Fruit fly (Drosophila melanogaster) whole organism, embryonic: Measurements from ENCODE around the gene inaF-B.

Experiments
- Awh ChIP-seq: fragments of 200-800 bp; sonication (Bioruptor generic); IDR thresholded peaks from 2 replicates; pipeline ENCODE4, ENCODE4 v1.3.6; 2022; ENCODE audit warnings: missing biosample characterization, missing genetic modification characterization
- CG10274 ChIP-seq: fragments of 200-800 bp; sonication (Bioruptor generic); optimal IDR thresholded peaks from 3 replicates; lab custom pipeline; 2017; ENCODE audit warnings: missing biosample characterization, mild to moderate bottlenecking, missing genetic modification characterization
- CG10321 ChIP-seq: fragments of 200-800 bp; sonication (Bioruptor generic); IDR thresholded peaks from 2 replicates; pipeline ENCODE4 v1.3.6; 2022; ENCODE audit warnings: missing biosample characterization, missing genetic modification characterization
- CG12391 ChIP-seq: fragments of 200-800 bp; sonication (Bioruptor generic); optimal IDR thresholded peaks from 3 replicates; lab custom pipeline; 2018; ENCODE audit warnings: missing biosample characterization, mild to moderate bottlenecking, missing genetic modification characterization, moderate library complexity
- CG12942 ChIP-seq: fragments of 200-800 bp; sonication (Bioruptor generic); optimal IDR thresholded peaks from 3 replicates; lab custom pipeline; 2016; ENCODE audit warnings: missing biosample characterization, missing genetic modification characterization
- CG14441 ChIP-seq: fragments of 200-800 bp; sonication (Bioruptor generic); IDR thresholded peaks from 2 replicates; pipeline ENCODE4 v1.3.6; 2022; ENCODE audit warnings: missing biosample characterization, missing genetic modification characterization
- CG14667 ChIP-seq: fragments of 200-800 bp; sonication (Bioruptor generic); IDR thresholded peaks from 2 replicates; pipeline ENCODE4 v1.3.6; 2022; ENCODE audit warnings: missing biosample characterization, missing genetic modification characterization
- CG14860 ChIP-seq: fragments of 200-800 bp; sonication (Bioruptor generic); IDR thresholded peaks from 3 replicates; pipeline ENCODE4 v1.3.6; 2022; ENCODE audit warnings: missing biosample characterization, missing genetic modification characterization; ENCODE audit not compliant: partially characterized antibody
- CG15269 ChIP-seq: fragments of 200-800 bp; sonication (Bioruptor generic); optimal IDR thresholded peaks from 2 replicates; lab custom pipeline; 2018; ENCODE audit warnings: missing biosample characterization, mild to moderate bottlenecking, missing genetic modification characterization, moderate library complexity
- CG15479 ChIP-seq: fragments of 200-800 bp; sonication (Bioruptor generic); optimal IDR thresholded peaks from 3 replicates; lab custom pipeline; 2019; ENCODE audit warnings: missing biosample characterization, mild to moderate bottlenecking, missing genetic modification characterization, moderate library complexity
- CG15601 ChIP-seq: fragments of 200-800 bp; sonication (Bioruptor generic); optimal IDR thresholded peaks from 3 replicates; lab custom pipeline; 2019; ENCODE audit warnings: missing biosample characterization, mild to moderate bottlenecking, missing genetic modification characterization, moderate library complexity
- CG17361 ChIP-seq: fragments of 200-800 bp; sonication (Bioruptor generic); IDR thresholded peaks from 3 replicates; pipeline ENCODE4 v1.3.6; 2022; ENCODE audit warnings: missing biosample characterization, missing genetic modification characterization
- CG17385 ChIP-seq: fragments of 200-800 bp; sonication (Bioruptor generic); optimal IDR thresholded peaks from 3 replicates; lab custom pipeline; 2018; ENCODE audit warnings: missing biosample characterization, mild to moderate bottlenecking, missing genetic modification characterization
- CG17568 ChIP-seq: fragments of 200-800 bp; sonication (Bioruptor generic); optimal IDR thresholded peaks from 2 replicates; lab custom pipeline; 2018; ENCODE audit warnings: missing biosample characterization, mild to moderate bottlenecking, missing genetic modification characterization, moderate library complexity
- CG2202 ChIP-seq: fragments of 200-800 bp; sonication (Bioruptor generic); optimal IDR thresholded peaks from 2 replicates; lab custom pipeline; 2018; ENCODE audit warnings: missing biosample characterization, mild to moderate bottlenecking, missing genetic modification characterization
- CG3281 ChIP-seq: fragments of 200-800 bp; sonication (Bioruptor generic); optimal IDR thresholded peaks from 3 replicates; lab custom pipeline; 2017; ENCODE audit warnings: missing biosample characterization, mild to moderate bottlenecking, missing genetic modification characterization
- CG34224 ChIP-seq: fragments of 200-800 bp; sonication (Bioruptor generic); IDR thresholded peaks from 3 replicates; pipeline ENCODE4 v1.3.6; 2022; ENCODE audit warnings: missing biosample characterization, missing genetic modification characterization; ENCODE audit not compliant: partially characterized antibody
- CG4854 ChIP-seq: fragments of 200-800 bp; sonication (Bioruptor generic); optimal IDR thresholded peaks from 2 replicates; lab custom pipeline; 2016; ENCODE audit warnings: missing biosample characterization, missing genetic modification characterization, inconsistent platforms
- CG7839 ChIP-seq: fragments of 200-800 bp; sonication (Bioruptor generic); optimal IDR thresholded peaks from 3 replicates; lab custom pipeline; 2018; ENCODE audit warnings: missing biosample characterization, mild to moderate bottlenecking, missing genetic modification characterization, moderate library complexity
- CG7987 ChIP-seq: fragments of 200-800 bp; sonication (Bioruptor generic); optimal IDR thresholded peaks from 2 replicates; lab custom pipeline; 2018; ENCODE audit warnings: missing biosample characterization, mild to moderate bottlenecking, missing genetic modification characterization, moderate library complexity
- CG8765 ChIP-seq: fragments of 200-800 bp; sonication (Bioruptor generic); IDR thresholded peaks from 2 replicates; pipeline ENCODE4 v1.3.6; 2022; ENCODE audit warnings: missing biosample characterization, missing genetic modification characterization
- CG8944 ChIP-seq: fragments of 200-800 bp; sonication (Bioruptor generic); optimal IDR thresholded peaks from 3 replicates; lab custom pipeline; 2016; ENCODE audit warnings: missing biosample characterization, missing genetic modification characterization
- Dip2 ChIP-seq: fragments of 200-800 bp; sonication (Bioruptor generic); IDR thresholded peaks from 2 replicates; pipeline ENCODE4 v1.3.6; 2022; ENCODE audit warnings: missing biosample characterization, missing genetic modification characterization
- Drgx ChIP-seq: fragments of 200-800 bp; sonication (Bioruptor generic); IDR thresholded peaks from 2 replicates; pipeline ENCODE4 v1.3.6; 2022; ENCODE audit warnings: missing biosample characterization, missing genetic modification characterization
- GATAe ChIP-seq: fragments of 200-800 bp; sonication (Bioruptor generic); conservative IDR thresholded peaks from 2 replicates; pipeline ENCODE4 v1.3.6; 2022; ENCODE audit warnings: missing biosample characterization, missing genetic modification characterization
- Gug ChIP-seq: fragments of 200-800 bp; sonication (Bioruptor generic); IDR thresholded peaks from 4 replicates; pipeline ENCODE4 v1.3.6; 2022; ENCODE audit warnings: missing biosample characterization, missing genetic modification characterization
- HLH3B ChIP-seq: fragments of 200-800 bp; sonication (Bioruptor generic); IDR thresholded peaks from 2 replicates; pipeline ENCODE4 v1.3.6; 2022; ENCODE audit warnings: missing biosample characterization, missing genetic modification characterization
- Lpt ChIP-seq: fragments of >200 bp; optimal IDR thresholded peaks from 2 replicates; lab custom pipeline; 2018; ENCODE audit warnings: missing biosample characterization, missing genetic modification characterization
- NfI ChIP-seq: fragments of 200-800 bp; sonication (Bioruptor generic); optimal IDR thresholded peaks from 3 replicates; lab custom pipeline; 2018; ENCODE audit warnings: missing biosample characterization, mild to moderate bottlenecking, missing genetic modification characterization, moderate library complexity
- Oli ChIP-seq: fragments of 200-800 bp; sonication (Bioruptor generic); optimal IDR thresholded peaks from 2 replicates; lab custom pipeline; 2018; ENCODE audit warnings: missing biosample characterization, mild to moderate bottlenecking, missing genetic modification characterization, moderate library complexity
- PHDP ChIP-seq: fragments of 200-800 bp; sonication (Bioruptor generic); optimal IDR thresholded peaks from 3 replicates; lab custom pipeline; 2018; ENCODE audit warnings: missing biosample characterization, mild to moderate bottlenecking, missing genetic modification characterization, moderate library complexity
- bab2 ChIP-seq: fragments of 200-800 bp; sonication (Bioruptor generic); optimal IDR thresholded peaks from 2 replicates; lab custom pipeline; 2016; ENCODE audit warnings: missing biosample characterization, missing genetic modification characterization
- bigmax ChIP-seq: fragments of 200-800 bp; sonication (Bioruptor generic); optimal IDR thresholded peaks from 2 replicates; lab custom pipeline; 2018; ENCODE audit warnings: missing biosample characterization, mild to moderate bottlenecking, missing genetic modification characterization
- bsh ChIP-seq, 2 experiments: fragments of 200-800 bp; sonication (Bioruptor generic); optimal IDR thresholded peaks; 2 replicates each; lab custom pipeline; 2017 to 2018; ENCODE audit warnings: mild to moderate bottlenecking in 2 of 2, missing biosample characterization in 2 of 2, missing genetic modification characterization in 2 of 2, moderate library complexity in 1 of 2
- cato ChIP-seq: fragments of 200-800 bp; sonication (Bioruptor generic); optimal IDR thresholded peaks from 2 replicates; lab custom pipeline; 2016; ENCODE audit warnings: missing biosample characterization, missing genetic modification characterization, borderline replicate concordance
- dmrt99B ChIP-seq: fragments of 200-800 bp; sonication (Bioruptor generic); optimal IDR thresholded peaks from 2 replicates; lab custom pipeline; 2018; ENCODE audit warnings: missing biosample characterization, mild to moderate bottlenecking, missing genetic modification characterization, moderate library complexity
- hbn ChIP-seq: fragments of 200-800 bp; sonication (Bioruptor generic); IDR thresholded peaks from 2 replicates; pipeline ENCODE4 v1.3.6; 2022; ENCODE audit warnings: missing biosample characterization, missing genetic modification characterization; ENCODE audit not compliant: partially characterized antibody
- kah ChIP-seq: fragments of 200-800 bp; sonication (Bioruptor generic); optimal IDR thresholded peaks from 2 replicates; lab custom pipeline; 2018; ENCODE audit warnings: missing biosample characterization, mild to moderate bottlenecking, missing genetic modification characterization
- kay ChIP-seq: fragments of 200-800 bp; sonication (Bioruptor generic); optimal IDR thresholded peaks from 2 replicates; lab custom pipeline; 2016; ENCODE audit warnings: missing biosample characterization, missing genetic modification characterization
- lab ChIP-seq: fragments of 200-800 bp; sonication (Bioruptor generic); optimal IDR thresholded peaks from 3 replicates; lab custom pipeline; 2017; ENCODE audit warnings: missing biosample characterization, missing genetic modification characterization, mild to moderate bottlenecking, moderate library complexity, missing genetic modification reagents
- lmd ChIP-seq: fragments of 200-800 bp; sonication (Bioruptor generic); IDR thresholded peaks from 2 replicates; pipeline ENCODE4 v1.3.6; 2022; ENCODE audit warnings: missing biosample characterization, missing genetic modification characterization
- maf-S ChIP-seq: fragments of 200-800 bp; sonication (Bioruptor generic); optimal IDR thresholded peaks from 2 replicates; lab custom pipeline; 2016; ENCODE audit warnings: missing biosample characterization, missing genetic modification characterization
- mld ChIP-seq: fragments of 200-800 bp; sonication (Bioruptor generic); IDR thresholded peaks from 3 replicates; pipeline ENCODE4 v1.3.6; 2022; ENCODE audit warnings: missing biosample characterization, missing genetic modification characterization; ENCODE audit not compliant: partially characterized antibody
- oc ChIP-seq: fragments of 200-800 bp; sonication (Bioruptor generic); optimal IDR thresholded peaks from 2 replicates; lab custom pipeline; 2018; ENCODE audit warnings: missing biosample characterization, mild to moderate bottlenecking, missing genetic modification characterization, moderate library complexity
- odd ChIP-seq: fragments of 200-800 bp; sonication (Bioruptor generic); optimal IDR thresholded peaks from 2 replicates; lab custom pipeline; 2017; ENCODE audit warnings: missing biosample characterization, mild to moderate bottlenecking, missing genetic modification characterization
- p53 ChIP-seq: fragments of 200-800 bp; sonication (Bioruptor generic); optimal IDR thresholded peaks from 2 replicates; lab custom pipeline; 2016; ENCODE audit warnings: missing biosample characterization, missing genetic modification characterization
- phol ChIP-seq: fragments of 200-800 bp; sonication (Bioruptor generic); optimal IDR thresholded peaks from 3 replicates; lab custom pipeline; 2018; ENCODE audit warnings: missing biosample characterization, mild to moderate bottlenecking, missing genetic modification characterization, moderate library complexity
- tap ChIP-seq: fragments of 200-800 bp; optimal IDR thresholded peaks from 3 replicates; lab custom pipeline; 2019; ENCODE audit warnings: missing biosample characterization, mild to moderate bottlenecking, missing genetic modification characterization, moderate library complexity

Gene inaF-B

DNA sequence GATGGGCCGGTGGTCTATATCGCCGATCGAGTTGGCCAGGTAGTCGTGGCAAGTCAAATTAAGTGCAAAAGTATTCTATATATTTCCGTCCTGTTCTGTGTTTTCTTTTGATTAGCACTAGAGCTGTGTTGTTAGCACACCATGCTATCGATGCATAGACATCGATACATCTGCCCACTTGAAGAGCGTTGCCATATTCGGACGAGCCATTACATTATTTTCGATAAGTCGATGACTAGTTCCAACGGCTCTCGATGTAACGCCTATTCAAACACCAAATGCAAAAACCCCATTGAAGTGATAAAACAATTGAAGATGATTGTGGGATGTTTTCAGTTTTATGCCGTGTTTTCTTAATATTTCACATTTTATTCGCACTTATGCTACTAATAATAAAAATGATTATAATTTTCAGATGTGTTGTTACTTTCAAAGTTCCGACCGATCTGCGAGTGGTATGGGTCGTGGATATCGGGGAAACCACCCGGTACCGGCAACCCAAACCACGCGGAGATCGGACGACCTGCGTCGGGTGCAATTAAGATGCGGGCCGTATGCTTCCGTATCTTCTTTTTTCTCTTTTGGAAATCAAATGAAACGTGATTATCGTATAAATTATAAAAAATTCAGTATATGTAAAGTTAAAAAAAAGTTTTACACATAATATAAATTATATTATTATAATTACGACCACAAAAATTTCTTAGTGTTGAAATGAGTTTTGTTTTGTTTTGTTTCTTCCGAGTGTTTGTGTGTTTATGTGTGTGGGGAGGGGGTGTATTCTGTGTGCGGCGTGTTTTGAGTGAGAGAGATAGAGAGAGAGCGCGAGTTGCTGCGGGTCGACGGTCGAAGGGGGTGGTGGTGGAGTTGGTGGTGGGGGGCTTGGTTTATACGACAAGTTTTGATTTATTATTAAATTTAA lies 22.5 kb downstream of the inaF-B start, which contains the start of gene FucT6 (continued):
- TF ChIP-seq CG14441 (GFP tag; lab: Robert Waterston, UW): no peak
- no peak for TF ChIP-seq NfI (GFP tag; lab: Kevin White, UChicago)
- no peak for TF ChIP-seq lmd
- no peak for TF ChIP-seq cato (GFP tag; lab: Kevin White, UChicago)
- no peak for TF ChIP-seq p53 (GFP tag; lab: Kevin White, UChicago)
- no peak for TF ChIP-seq Awh (GFP tag; lab: Robert Waterston, UW)
- peak in 1 of 2 experiments; percentile 33 for TF ChIP-seq bsh (GFP tag; optimal IDR thresholded peaks at IDR 0.05; lab: Kevin White, UChicago)
- no peak for TF ChIP-seq bab2 (GFP tag; lab: Kevin White, UChicago)
- peak; percentile 76 for TF ChIP-seq CG14860 (GFP tag; lab: Robert Waterston, UW)
- TF ChIP-seq CG10274 (GFP tag; lab: Kevin White, UChicago): no peak
- TF ChIP-seq CG12391: peak; percentile 16
- no peak for TF ChIP-seq CG15479 (GFP tag; lab: Kevin White, UChicago)
- no peak for TF ChIP-seq CG7987
- TF ChIP-seq maf-S (GFP tag; lab: Kevin White, UChicago): no peak
- TF ChIP-seq mld (GFP tag; lab: Robert Waterston, UW): peak; percentile 82
- TF ChIP-seq bigmax (GFP tag; lab: Kevin White, UChicago): no peak
- peak; percentile 13 for TF ChIP-seq CG15601 (tag; lab: Kevin White, UChicago)
- TF ChIP-seq CG4854: no peak
- TF ChIP-seq Gug: no peak
- TF ChIP-seq kay: no peak
- TF ChIP-seq phol: peak; percentile 50
- TF ChIP-seq CG12942 (GFP tag; lab: Kevin White, UChicago): no peak
- peak; percentile 21 for TF ChIP-seq CG3281 (GFP tag; lab: Kevin White, UChicago)
- TF ChIP-seq Dip2 (GFP tag; lab: Robert Waterston, UW): no peak
- no peak for TF ChIP-seq CG8944 (GFP tag; lab: Kevin White, UChicago)
- TF ChIP-seq hbn (GFP tag; lab: Robert Waterston, UW): peak; percentile 80
- no peak for TF ChIP-seq CG10321 (GFP tag; lab: Robert Waterston, UW)
- TF ChIP-seq PHDP (tag; lab: Kevin White, UChicago): peak; percentile 17
- TF ChIP-seq Drgx (GFP tag; lab: Robert Waterston, UW): 0 out of 2 replicates have a peak, but pooled peaks have one; percentile 53
- TF ChIP-seq odd (GFP tag; lab: Kevin White, UChicago): peak; percentile 20
- no peak for TF ChIP-seq Lpt
- no peak for TF ChIP-seq CG14667 (GFP tag; lab: Robert Waterston, UW)
- no peak for TF ChIP-seq lab (GFP tag; lab: Kevin White, UChicago)
- no peak for TF ChIP-seq HLH3B (GFP tag; lab: Robert Waterston, UW)
- TF ChIP-seq CG2202 (tag; lab: Kevin White, UChicago): no peak
- no peak for TF ChIP-seq Oli
- no peak for TF ChIP-seq dmrt99B
- TF ChIP-seq GATAe (GFP tag; lab: Robert Waterston, UW): no peak
- no peak; the same call in 2 of the 3 replicates for TF ChIP-seq CG17361
- TF ChIP-seq CG7839: no peak
- TF ChIP-seq CG8765 (GFP tag; lab: Robert Waterston, UW): no peak
- TF ChIP-seq CG15269 (tag; lab: Kevin White, UChicago): no peak
- TF ChIP-seq oc (tag; lab: Kevin White, UChicago): peak; percentile 16
- no peak for TF ChIP-seq CG17568 (GFP tag; lab: Kevin White, UChicago)
- TF ChIP-seq CG34224 (GFP tag; lab: Robert Waterston, UW): peak; percentile 90
- TF ChIP-seq kah (GFP tag; lab: Kevin White, UChicago): no peak
- peak; percentile 47 for TF ChIP-seq tap (tag; lab: Kevin White, UChicago)
- TF ChIP-seq CG17385: no peak
